Worm (Caenorhabditis elegans) whole organism, L3 larva: ENCODE data around the gene msd-4.

Source experiments
- R02D3.7 ChIP-seq: fragments of 150-350 bp; optimal IDR thresholded peaks from 2 replicates; lab custom pipeline; 2014; ENCODE audit warnings: missing biosample characterization, missing genetic modification characterization
- elt-3 ChIP-seq, 3 experiments: fragments of 150-350 bp in 1 of 3; sonication (generic microtip) in 2 of 3; optimal IDR thresholded peaks; 2 replicates in 2 of 3; 4 replicates in 1 of 3; lab custom pipeline; 2014 to 2017; ENCODE audit warnings: missing biosample characterization in 3 of 3, missing genetic modification characterization in 3 of 3
- fos-1 ChIP-seq: fragments of 150-350 bp; optimal IDR thresholded peaks from 2 replicates; lab custom pipeline; 2014; ENCODE audit warnings: missing biosample characterization, missing genetic modification characterization
- nhr-12 ChIP-seq: fragments of 150-350 bp; optimal IDR thresholded peaks from 2 replicates; lab custom pipeline; 2014; ENCODE audit warnings: missing biosample characterization, missing genetic modification characterization
- nhr-237 ChIP-seq: fragments of 150-350 bp; optimal IDR thresholded peaks from 2 replicates; lab custom pipeline; 2014; ENCODE audit warnings: missing biosample characterization, missing genetic modification characterization
- nhr-76 ChIP-seq: fragments of 150-350 bp; sonication (generic microtip); optimal IDR thresholded peaks from 5 replicates; lab custom pipeline; 2014; ENCODE audit warnings: missing biosample characterization, missing genetic modification characterization
- skn-1 ChIP-seq: fragments of 150-350 bp; optimal IDR thresholded peaks from 2 replicates; lab custom pipeline; 2014; ENCODE audit warnings: missing biosample characterization, missing genetic modification characterization
- snpc-4 ChIP-seq: fragments of 150-350 bp; optimal IDR thresholded peaks from 2 replicates; lab custom pipeline; 2014; ENCODE audit warnings: missing biosample characterization, missing genetic modification characterization
- tbx-2 ChIP-seq: sonication (generic microtip); optimal IDR thresholded peaks from 2 replicates; lab custom pipeline; 2016; ENCODE audit warnings: mild to moderate bottlenecking, missing genetic modification characterization, missing compliant biosample characterization
- unc-39 ChIP-seq: sonication (generic microtip); optimal IDR thresholded peaks from 4 replicates; lab custom pipeline; 2017; ENCODE audit warnings: missing biosample characterization, missing genetic modification characterization
- unc-62 ChIP-seq: fragments of 150-350 bp; sonication (generic microtip); optimal IDR thresholded peaks from 4 replicates; lab custom pipeline; 2014; ENCODE audit warnings: missing biosample characterization, missing genetic modification reagents, missing genetic modification characterization
- ztf-11 ChIP-seq: fragments of 150-350 bp; optimal IDR thresholded peaks from 2 replicates; lab custom pipeline; 2014; ENCODE audit warnings: missing biosample characterization, missing genetic modification characterization

ce11 chrIII:4863127-4863526, 5.4 kb downstream of the msd-4 start, which contains the start of gene coq-8:
- no peak for TF ChIP-seq tbx-2
- TF ChIP-seq elt-3 (tag; optimal IDR thresholded peaks at IDR 0.05; lab: Kevin White, UChicago): no peak
- TF ChIP-seq R02D3.7 (tag; lab: Kevin White, UChicago): no peak
- TF ChIP-seq skn-1 (tag; lab: Kevin White, UChicago): no peak
- no peak for TF ChIP-seq unc-39 (tag; lab: Kevin White, UChicago)
- no peak for TF ChIP-seq nhr-237 (tag; lab: Kevin White, UChicago)
- no peak for TF ChIP-seq nhr-76 (tag; lab: Kevin White, UChicago)
- TF ChIP-seq ztf-11 (tag; lab: Kevin White, UChicago): no peak
- no peak for TF ChIP-seq snpc-4 (tag; lab: Kevin White, UChicago)
- TF ChIP-seq nhr-12 (tag; lab: Kevin White, UChicago): no peak
- no peak for TF ChIP-seq unc-62
- no peak for TF ChIP-seq fos-1 (tag; lab: Kevin White, UChicago)
